Fruit fly (Drosophila melanogaster): ENCODE measurements around the gene CG7886.

CG7886 gene

DNA sequence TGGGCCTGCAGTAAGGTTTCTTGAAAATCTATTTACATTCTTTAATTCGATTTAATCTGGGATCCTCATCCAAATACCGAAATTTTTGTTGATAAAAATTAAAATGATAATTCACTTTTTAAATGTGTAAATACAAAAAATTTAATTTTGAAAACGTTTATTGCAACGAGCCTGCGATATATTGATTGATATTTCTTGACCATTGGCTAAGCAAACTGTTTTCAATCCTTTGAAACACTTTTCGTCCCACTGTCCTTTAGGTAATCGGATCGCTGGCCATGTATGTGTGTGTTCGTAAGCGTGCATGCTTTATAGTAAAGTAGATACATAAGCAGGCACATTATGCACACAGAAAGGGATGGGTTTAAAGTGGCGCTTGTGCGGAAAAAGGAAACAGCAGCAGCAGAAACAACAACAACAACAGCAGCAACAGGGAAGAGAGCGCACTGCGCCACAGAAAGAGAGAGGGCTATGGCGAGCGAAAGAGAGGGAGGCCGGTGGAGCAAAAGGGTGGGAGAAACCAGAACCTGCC lies 18.2 kb downstream of the CG7886 start:
- peak; percentile 87 for TF ChIP-seq CG15336 (GFP tag; IDR thresholded peaks at IDR 0.05)
- peak; percentile 90 for TF ChIP-seq achi (GFP tag; optimal IDR thresholded peaks at IDR 0.05)
- peak; percentile 69 for TF ChIP-seq CG8319 (GFP tag; optimal IDR thresholded peaks at IDR 0.05)
- no peak for TF ChIP-seq Hr38 (GFP tag; optimal IDR thresholded peaks at IDR 0.05)
- TF ChIP-seq salr (GFP tag; optimal IDR thresholded peaks at IDR 0.05): peak; percentile 78 to 81
- peak; percentile 84 for TF ChIP-seq esn (GFP tag; optimal IDR thresholded peaks at IDR 0.05)
- TF ChIP-seq CG8632 (GFP tag; optimal IDR thresholded peaks at IDR 0.05): peak; percentile 84
- TF ChIP-seq svp (GFP tag): peak; percentile 89
- TF ChIP-seq lz (GFP tag; optimal IDR thresholded peaks at IDR 0.05): peak; percentile 84
- peak; percentile 80 for TF ChIP-seq CG6808 (GFP tag; optimal IDR thresholded peaks at IDR 0.05)
- peak; percentile 44 for TF ChIP-seq CG6854 (GFP tag; optimal IDR thresholded peaks at IDR 0.05)
- peak; percentile 90 for TF ChIP-seq OdsH (GFP tag; optimal IDR thresholded peaks at IDR 0.05)
- peak; percentile 71 for TF ChIP-seq CG9139 (GFP tag; optimal IDR thresholded peaks at IDR 0.05)
- TF ChIP-seq Eip75B (GFP tag; optimal IDR thresholded peaks at IDR 0.05): peak; percentile 90
- peak; percentile 80 for TF ChIP-seq dac (GFP tag; optimal IDR thresholded peaks at IDR 0.05)
- peak; percentile 86 for TF ChIP-seq fd59A (GFP tag; optimal IDR thresholded peaks at IDR 0.05)
- TF ChIP-seq CG11294 (GFP tag; IDR thresholded peaks at IDR 0.05): 0 out of 2 replicates have a peak, but pooled peaks have one; percentile 24
- TF ChIP-seq CG6276 (GFP tag; optimal IDR thresholded peaks at IDR 0.05): peak; percentile 84
- TF ChIP-seq eg (GFP tag; IDR thresholded peaks at IDR 0.05): peak; percentile 77
- TF ChIP-seq CG31627 (GFP tag; optimal IDR thresholded peaks at IDR 0.05): peak; percentile 80
- peak; percentile 87 for TF ChIP-seq dsx (GFP tag; optimal IDR thresholded peaks at IDR 0.05; ENCODE audit: poor library complexity, severe bottlenecking)
- peak; percentile 91 for TF ChIP-seq CG32006 (GFP tag; optimal IDR thresholded peaks at IDR 0.05)
- TF ChIP-seq CG3032 (tag; optimal IDR thresholded peaks at IDR 0.05): peak; percentile 86
- TF ChIP-seq Blimp-1 (GFP tag; optimal IDR thresholded peaks at IDR 0.05): peak; percentile 4
- TF ChIP-seq Ets21C (GFP tag; optimal IDR thresholded peaks at IDR 0.05): peak; percentile 78
- TF ChIP-seq Sox102F (GFP tag; optimal IDR thresholded peaks at IDR 0.05): peak; percentile 88
- TF ChIP-seq fkh (GFP tag; optimal IDR thresholded peaks at IDR 0.05): no peak
- TF ChIP-seq CG7368 (GFP tag; optimal IDR thresholded peaks at IDR 0.05): peak; percentile 59
- TF ChIP-seq CG11902 (GFP tag; optimal IDR thresholded peaks at IDR 0.05): peak; percentile 66
- TF ChIP-seq Ets96B (tag; optimal IDR thresholded peaks at IDR 0.05): peak; percentile 90
- TF ChIP-seq spab (GFP tag; optimal IDR thresholded peaks at IDR 0.05): peak; percentile 86
- TF ChIP-seq Lpt (GFP tag; optimal IDR thresholded peaks at IDR 0.05): peak; percentile 63
- TF ChIP-seq Gug (GFP tag; IDR thresholded peaks at IDR 0.05): peak; percentile 69
- peak; percentile 83 for TF ChIP-seq CG3919 (GFP tag; optimal IDR thresholded peaks at IDR 0.05)
- TF ChIP-seq CG6792 (GFP tag; optimal IDR thresholded peaks at IDR 0.05): peak; percentile 81
- TF ChIP-seq CG6163 (GFP tag; IDR thresholded peaks at IDR 0.05): peak; percentile 74; the same call in 2 of the 3 replicates
- TF ChIP-seq vri (GFP tag; optimal IDR thresholded peaks at IDR 0.05): peak; percentile 79
- TF ChIP-seq topi (GFP tag; optimal IDR thresholded peaks at IDR 0.05): peak; percentile 85
- peak; percentile 80 for TF ChIP-seq Hr39 (GFP tag; optimal IDR thresholded peaks at IDR 0.05)
- peak; percentile 83 for TF ChIP-seq Smox (GFP tag; optimal IDR thresholded peaks at IDR 0.05)
- peak; percentile 89 for TF ChIP-seq Hr4 (GFP tag; optimal IDR thresholded peaks at IDR 0.05)
- peak; percentile 92 for TF ChIP-seq Sox14 (GFP tag; optimal IDR thresholded peaks at IDR 0.05)
- TF ChIP-seq CG16779 (tag; optimal IDR thresholded peaks at IDR 0.05): peak; percentile 77
- no peak for TF ChIP-seq Eip93F (GFP tag; optimal IDR thresholded peaks at IDR 0.05)
- peak; percentile 92 for TF ChIP-seq CG8119 (GFP tag; IDR thresholded peaks at IDR 0.05)
- peak; percentile 99 for TF ChIP-seq Eip78C (GFP tag)
- peak; percentile 84 to 90 for TF ChIP-seq ss (GFP tag; optimal IDR thresholded peaks at IDR 0.05)
- TF ChIP-seq CG1621 (tag; optimal IDR thresholded peaks at IDR 0.05): peak; percentile 88
- peak; percentile 84 for TF ChIP-seq CG4318 (GFP tag; optimal IDR thresholded peaks at IDR 0.05)
- TF ChIP-seq cyc (GFP tag; optimal IDR thresholded peaks at IDR 0.05): peak; percentile 62
- TF ChIP-seq CG10631 (GFP tag; optimal IDR thresholded peaks at IDR 0.05): peak; percentile 91

Data from whole organism, prepupa.